Worm (Caenorhabditis elegans) whole organism, L1 larva: ENCODE measurements around the gene dao-4.

Experiments
- alr-1 ChIP-seq: fragments of 200-800 bp; sonication (Bioruptor generic); optimal IDR thresholded peaks from 2 replicates; lab custom pipeline; 2018; ENCODE audit warnings: borderline replicate concordance, mild to moderate bottlenecking, missing genetic modification characterization, missing compliant biosample characterization
- egl-13 ChIP-seq: sonication (generic microtip); optimal IDR thresholded peaks from 2 replicates; lab custom pipeline; 2016; ENCODE audit warnings: missing genotype, missing genetic modification reagents, missing genetic modification characterization, missing compliant biosample characterization
- lir-3 ChIP-seq: sonication (generic microtip); optimal IDR thresholded peaks from 2 replicates; lab custom pipeline; 2016; ENCODE audit warnings: mild to moderate bottlenecking, missing genetic modification characterization, moderate library complexity, missing compliant biosample characterization; ENCODE audit not compliant: poor library complexity
- nhr-90 ChIP-seq: sonication (generic microtip); optimal IDR thresholded peaks from 2 replicates; lab custom pipeline; 2016; ENCODE audit warnings: mild to moderate bottlenecking, missing genetic modification characterization, missing compliant biosample characterization; ENCODE audit not compliant: poor library complexity
- skn-1 ChIP-seq: fragments of 150-350 bp; optimal IDR thresholded peaks from 2 replicates; lab custom pipeline; 2014; ENCODE audit warnings: missing biosample characterization, missing genetic modification characterization
- sptf-1 ChIP-seq: fragments of 150-350 bp; optimal IDR thresholded peaks from 2 replicates; lab custom pipeline; 2014; ENCODE audit warnings: missing biosample characterization, missing genetic modification characterization
- unc-62 ChIP-seq: fragments of 150-350 bp; optimal IDR thresholded peaks from 2 replicates; lab custom pipeline; 2014; ENCODE audit warnings: missing biosample characterization, missing genetic modification reagents, missing genetic modification characterization
- vab-15 ChIP-seq: sonication (generic microtip); optimal IDR thresholded peaks from 2 replicates; lab custom pipeline; 2017; ENCODE audit warnings: missing genotype, mild to moderate bottlenecking, missing genetic modification characterization, missing compliant biosample characterization

- TF ChIP-seq nhr-90 (no peak), unc-62 (GFP tag; lab: Kevin White, UChicago) (no peak), sptf-1 (tag; lab: Kevin White, UChicago) (no peak), lir-3 (tag; lab: Kevin White, UChicago) (no peak), vab-15 (no peak), skn-1 (tag; lab: Kevin White, UChicago) (no peak), alr-1 (tag; lab: Kevin White, UChicago) (no peak), egl-13 (tag; lab: Kevin White, UChicago) (no peak)
Measured at ce11 chrX:10095145-10095544, 20.1 kb downstream of the dao-4 start, which contains the start of gene flp-2.
